Fruit fly (Drosophila melanogaster) Kc167 (cell line): ENCODE data around the gene Lkb1.

Experiments used
- Myc ChIP-seq: fragments of >200 bp; optimal IDR thresholded peaks from 2 replicates; lab custom pipeline; 2017; ENCODE audit warnings: missing external identifiers
- Sin3A ChIP-seq: fragments of >200 bp; optimal IDR thresholded peaks from 2 replicates; lab custom pipeline; 2018; ENCODE audit warnings: missing external identifiers
- h ChIP-seq: fragments of >200 bp; optimal IDR thresholded peaks from 3 replicates; lab custom pipeline; 2018; ENCODE audit warnings: missing external identifiers
- insv ChIP-seq: fragments of >200 bp; optimal IDR thresholded peaks from 3 replicates; lab custom pipeline; 2018; ENCODE audit warnings: missing external identifiers
- psq ChIP-seq: fragments of >200 bp; optimal IDR thresholded peaks from 2 replicates; lab custom pipeline; 2017; ENCODE audit warnings: missing external identifiers
- ttk ChIP-seq: sonication (Bioruptor generic); optimal IDR thresholded peaks from 2 replicates; lab custom pipeline; 2017; ENCODE audit warnings: missing external identifiers

dm6 chr3R:13644778-13645660, 31.3 kb upstream of the Lkb1 start:
- TF ChIP-seq psq (lab: Kevin White, UChicago) (no peak), h (lab: Kevin White, UChicago) (no peak), ttk (lab: Kevin White, UChicago) (no peak), Sin3A (lab: Kevin White, UChicago) (no peak), Myc (lab: Kevin White, UChicago) (no peak), insv (lab: Kevin White, UChicago) (no peak)
